Worm (Caenorhabditis elegans) whole organism, L4 larva: ENCODE measurements around the gene R05H5.4.
A peak's percentile ranks its signal among the peaks of the same experiment; 100 is the strongest.

Experiments used
- D1046.2 ChIP-seq: fragments of 200-800 bp; sonication (Bioruptor generic); IDR thresholded peaks from 2 replicates; pipeline ENCODE4 v1.3.6; 2022; ENCODE audit warnings: missing genetic modification characterization, missing compliant biosample characterization
- F26F4.8 ChIP-seq: fragments of 200-800 bp; sonication (Bioruptor generic); conservative IDR thresholded peaks from 2 replicates; pipeline ENCODE4 v1.3.6; 2022; ENCODE audit warnings: missing genetic modification characterization, missing compliant biosample characterization
- F49E8.2 ChIP-seq: sonication (generic microtip); optimal IDR thresholded peaks from 2 replicates; lab custom pipeline; 2016; ENCODE audit warnings: missing compliant biosample characterization, mild to moderate bottlenecking, missing genetic modification characterization, borderline replicate concordance
- Y105C5A.15 ChIP-seq: fragments of 200-800 bp; sonication (Bioruptor generic); IDR thresholded peaks from 2 replicates; pipeline ENCODE4 v1.3.6; 2022; ENCODE audit warnings: missing genetic modification characterization, missing compliant biosample characterization
- ZK337.2 ChIP-seq: fragments of 200-800 bp; sonication (Bioruptor generic); IDR thresholded peaks from 2 replicates; pipeline ENCODE4 v1.3.6; 2022; ENCODE audit warnings: missing genetic modification reagents, missing genetic modification characterization, missing compliant biosample characterization
- aha-1 ChIP-seq: fragments of 150-350 bp; peaks from one replicate; lab custom pipeline; 2014; ENCODE audit warnings: missing biosample characterization, missing genetic modification characterization
- attf-4 ChIP-seq: sonication (generic microtip); optimal IDR thresholded peaks from 3 replicates; lab custom pipeline; 2017; ENCODE audit warnings: missing biosample characterization, missing genetic modification characterization
- ceh-44 ChIP-seq: fragments of 200-800 bp; sonication (Bioruptor generic); IDR thresholded peaks from 2 replicates; pipeline ENCODE4 v1.3.6; 2022; ENCODE audit warnings: missing genetic modification reagents, missing genetic modification characterization, missing compliant biosample characterization
- ceh-62 ChIP-seq: sonication (generic microtip); optimal IDR thresholded peaks from 2 replicates; lab custom pipeline; 2017; ENCODE audit warnings: missing biosample characterization, missing genetic modification characterization
- ceh-82 ChIP-seq: sonication (generic microtip); optimal IDR thresholded peaks from 2 replicates; lab custom pipeline; 2017; ENCODE audit warnings: missing biosample characterization, missing genetic modification characterization
- cey-2 ChIP-seq: sonication (generic microtip); optimal IDR thresholded peaks from 3 replicates; lab custom pipeline; 2017; ENCODE audit warnings: missing genetic modification characterization, mild to moderate bottlenecking, missing compliant biosample characterization, antibody characterized with exemption, borderline replicate concordance; ENCODE audit not compliant: insufficient read depth
- ctbp-1 ChIP-seq: fragments of 200-800 bp; sonication (Bioruptor generic); IDR thresholded peaks from 2 replicates; pipeline ENCODE4 v1.3.6; 2022; ENCODE audit warnings: missing genetic modification reagents, missing genetic modification characterization, missing compliant biosample characterization
- dmd-6 ChIP-seq: fragments of 200-800 bp; sonication (Bioruptor generic); IDR thresholded peaks from 2 replicates; pipeline ENCODE4 v1.3.6; 2022; ENCODE audit warnings: missing genetic modification reagents, missing genetic modification characterization, missing compliant biosample characterization
- dmd-9 ChIP-seq: fragments of 200-800 bp; sonication (Bioruptor generic); IDR thresholded peaks from 2 replicates; pipeline ENCODE4 v1.3.6; 2022; ENCODE audit warnings: missing genetic modification reagents, missing genetic modification characterization, missing compliant biosample characterization
- dpl-1 ChIP-seq: fragments of 150-350 bp; optimal IDR thresholded peaks from 2 replicates; lab custom pipeline; 2014; ENCODE audit warnings: missing biosample characterization, missing genetic modification reagents, missing genetic modification characterization
- egl-43 ChIP-seq: fragments of 200-800 bp; sonication (Bioruptor generic); IDR thresholded peaks from 2 replicates; pipeline ENCODE4 v1.3.6; 2022; ENCODE audit warnings: missing genetic modification reagents, missing genetic modification characterization, missing compliant biosample characterization
- hlh-11 ChIP-seq: fragments of 200-800 bp; sonication (Bioruptor generic); optimal IDR thresholded peaks from 2 replicates; lab custom pipeline; 2018; ENCODE audit warnings: mild to moderate bottlenecking, missing genetic modification characterization, missing compliant biosample characterization
- hlh-30 ChIP-seq: sonication (generic microtip); optimal IDR thresholded peaks from 2 replicates; lab custom pipeline; 2017; ENCODE audit warnings: antibody characterized with exemption, mild to moderate bottlenecking, missing genetic modification characterization, missing compliant biosample characterization; ENCODE audit not compliant: insufficient read depth
- hmg-1.1 ChIP-seq: fragments of 200-800 bp; sonication (Bioruptor generic); IDR thresholded peaks from 2 replicates; pipeline ENCODE4 v1.3.6; 2022; ENCODE audit warnings: missing genetic modification reagents, missing genetic modification characterization, missing compliant biosample characterization
- madf-5 ChIP-seq, 2 experiments: fragments of 200-800 bp; sonication (Bioruptor generic); IDR thresholded peaks; 2 replicates each; pipeline ENCODE4 v1.3.6; 2022; ENCODE audit warnings: missing compliant biosample characterization in 2 of 2, missing genetic modification characterization in 2 of 2
- madf-9 ChIP-seq: fragments of 200-800 bp; sonication (Bioruptor generic); conservative IDR thresholded peaks from 2 replicates; pipeline ENCODE4 v1.3.6; 2022; ENCODE audit warnings: missing genetic modification reagents, missing genetic modification characterization, missing compliant biosample characterization
- mdl-1 ChIP-seq, 2 experiments: fragments of 150-350 bp in 1 of 2; sonication (generic microtip) in 1 of 2; optimal IDR thresholded peaks; 2 replicates each; lab custom pipeline; 2014 to 2017; ENCODE audit warnings: missing biosample characterization in 2 of 2, missing genetic modification characterization in 2 of 2
- mep-1 ChIP-seq: fragments of 150-350 bp; sonication (generic microtip); optimal IDR thresholded peaks from 3 replicates; lab custom pipeline; 2014; ENCODE audit warnings: missing biosample characterization, missing genetic modification characterization
- mxl-2 ChIP-seq: fragments of 200-800 bp; sonication (Bioruptor generic); conservative IDR thresholded peaks from 2 replicates; pipeline ENCODE4 v1.3.6; 2022; ENCODE audit warnings: missing genetic modification reagents, missing genetic modification characterization, missing compliant biosample characterization
- nhr-10 ChIP-seq: fragments of 150-350 bp; optimal IDR thresholded peaks from 2 replicates; lab custom pipeline; 2014; ENCODE audit warnings: missing biosample characterization, missing genetic modification characterization
- nhr-102 ChIP-seq: sonication (generic microtip); optimal IDR thresholded peaks from 2 replicates; lab custom pipeline; 2016; ENCODE audit warnings: mild to moderate bottlenecking, missing genetic modification characterization, moderate library complexity, missing compliant biosample characterization
- nhr-11 ChIP-seq: fragments of 150-350 bp; optimal IDR thresholded peaks from 2 replicates; lab custom pipeline; 2014; ENCODE audit warnings: missing biosample characterization, missing genetic modification characterization
- nhr-111 ChIP-seq: fragments of 200-800 bp; sonication (Bioruptor generic); optimal IDR thresholded peaks from 2 replicates; lab custom pipeline; 2018; ENCODE audit warnings: mild to moderate bottlenecking, missing genetic modification characterization, missing compliant biosample characterization
- nhr-48 ChIP-seq: sonication (generic microtip); optimal IDR thresholded peaks from 2 replicates; lab custom pipeline; 2016; ENCODE audit warnings: mild to moderate bottlenecking, missing genetic modification characterization, missing compliant biosample characterization
- nhr-76 ChIP-seq: fragments of 150-350 bp; optimal IDR thresholded peaks from 2 replicates; lab custom pipeline; 2014; ENCODE audit warnings: missing biosample characterization, missing genetic modification characterization
- pha-4 ChIP-seq, 2 experiments: fragments of 150-350 bp in 1 of 2; fragments of 200-800 bp in 1 of 2; sonication (Bioruptor generic) in 1 of 2; IDR thresholded peaks in 1 of 2; optimal IDR thresholded peaks in 1 of 2; 2 replicates each; pipeline versions ENCODE4 v1.3.6 to Lab custom; 2014 to 2022; ENCODE audit warnings: missing genetic modification characterization in 2 of 2, missing genetic modification reagents in 2 of 2, missing biosample characterization in 1 of 2, missing compliant biosample characterization in 1 of 2
- php-3 ChIP-seq: fragments of 200-800 bp; sonication (Bioruptor generic); IDR thresholded peaks from 2 replicates; pipeline ENCODE4 v1.3.6; 2022; ENCODE audit warnings: missing genetic modification reagents, missing genetic modification characterization, missing compliant biosample characterization
- set-16 ChIP-seq: fragments of 200-800 bp; sonication (Bioruptor generic); IDR thresholded peaks from 2 replicates; pipeline ENCODE4 v1.3.6; 2022; ENCODE audit warnings: missing genetic modification reagents, missing genetic modification characterization, missing compliant biosample characterization
- snpc-1.2 ChIP-seq: fragments of 200-800 bp; sonication (Bioruptor generic); IDR thresholded peaks from 2 replicates; pipeline ENCODE4 v1.3.6; 2022; ENCODE audit warnings: missing genetic modification reagents, missing genetic modification characterization, missing compliant biosample characterization
- spr-1 ChIP-seq: sonication (generic microtip); optimal IDR thresholded peaks from 2 replicates; lab custom pipeline; 2016; ENCODE audit warnings: mild to moderate bottlenecking, missing genetic modification characterization, missing compliant biosample characterization
- tag-97 ChIP-seq: fragments of 200-800 bp; sonication (Bioruptor generic); IDR thresholded peaks from 2 replicates; pipeline ENCODE4 v1.3.6; 2022; ENCODE audit warnings: missing genetic modification characterization, missing compliant biosample characterization
- tra-1 ChIP-seq: fragments of 200-800 bp; sonication (Bioruptor generic); IDR thresholded peaks from 2 replicates; pipeline ENCODE4 v1.3.6; 2022; ENCODE audit warnings: missing genetic modification reagents, missing genetic modification characterization, missing compliant biosample characterization
- unc-130 ChIP-seq: sonication (generic microtip); optimal IDR thresholded peaks from 2 replicates; lab custom pipeline; 2016; ENCODE audit warnings: missing genetic modification reagents, missing genetic modification characterization, missing compliant biosample characterization
- zag-1 ChIP-seq: fragments of 150-350 bp; optimal IDR thresholded peaks from 2 replicates; lab custom pipeline; 2014; ENCODE audit warnings: missing biosample characterization, missing genetic modification characterization
- zfp-2 ChIP-seq: sonication (generic microtip); optimal IDR thresholded peaks from 2 replicates; lab custom pipeline; 2016; ENCODE audit warnings: mild to moderate bottlenecking, missing genetic modification characterization, missing compliant biosample characterization

Gene R05H5.4

DNA sequence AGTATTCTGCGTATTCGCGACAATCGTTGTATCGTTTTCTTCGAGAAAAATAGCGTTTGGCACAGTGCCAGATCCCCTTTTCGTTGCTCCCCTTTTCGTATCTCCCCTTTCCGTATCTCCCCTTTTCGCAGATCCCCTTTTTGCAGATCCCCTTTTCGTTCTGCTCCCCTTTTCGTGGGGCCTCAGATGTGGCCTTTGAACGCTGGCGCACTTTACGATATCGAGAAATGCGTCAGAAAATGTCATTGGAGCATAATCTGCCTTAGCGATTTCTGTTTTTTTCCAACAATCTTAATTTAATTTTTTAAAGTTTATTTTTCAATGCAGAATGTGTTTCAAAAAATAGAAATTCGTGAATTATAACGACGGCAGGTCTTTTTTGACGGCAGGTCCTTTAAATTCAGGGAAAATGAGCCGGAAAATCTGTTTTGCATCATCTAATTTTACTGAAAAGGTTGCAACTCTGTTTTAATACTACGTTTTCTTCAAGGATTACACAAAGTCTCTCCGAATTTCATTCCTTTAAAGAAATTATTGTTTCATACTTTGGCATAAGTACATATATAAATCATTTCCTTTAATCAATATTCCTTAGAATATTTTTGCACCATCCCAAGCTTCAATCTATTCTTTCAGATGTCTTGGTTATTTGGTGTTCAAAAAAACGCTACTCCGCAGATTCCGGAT, 48.7 kb upstream of the R05H5.4 start, which contains the start of gene atad-3 (continued):
- TF ChIP-seq tag-97 (GFP tag; lab: Robert Waterston, UW) (0 out of 2 replicates have a peak, but pooled peaks have one; percentile 66), mep-1 (tag; lab: Kevin White, UChicago) (peak; percentile 92), ceh-82 (tag; lab: Kevin White, UChicago) (no peak), nhr-102 (peak; percentile 65), php-3 (GFP tag; lab: Robert Waterston, UW) (peak; percentile 82), D1046.2 (peak; percentile 97), snpc-1.2 (GFP tag; lab: Robert Waterston, UW) (peak; percentile 85), nhr-48 (tag; lab: Kevin White, UChicago) (peak; percentile 46), pha-4 (GFP tag; IDR thresholded peaks at IDR 0.05; lab: Robert Waterston, UW) (peak; percentile 90), pha-4 (tag; optimal IDR thresholded peaks at IDR 0.05; lab: Kevin White, UChicago) (peak; percentile 54), ceh-44 (GFP tag; lab: Robert Waterston, UW) (peak; percentile 98), F49E8.2 (tag; lab: Kevin White, UChicago) (peak; percentile 7), hmg-1.1 (GFP tag; lab: Robert Waterston, UW) (peak; percentile 98), Y105C5A.15 (peak; percentile 59; the same call in 1 of the 2 replicates), set-16 (peak; percentile 58), nhr-10 (tag; lab: Kevin White, UChicago) (peak; percentile 25), zag-1 (tag; lab: Kevin White, UChicago) (no peak), aha-1 (tag; lab: Kevin White, UChicago) (peak; percentile 90), F26F4.8 (no peak), mxl-2 (GFP tag; lab: Robert Waterston, UW) (peak; percentile 82), attf-4 (tag; lab: Kevin White, UChicago) (no peak), dmd-6 (GFP tag; lab: Robert Waterston, UW) (peak; percentile 97), madf-9 (GFP tag; lab: Robert Waterston, UW) (peak; percentile 93), hlh-11 (peak; percentile 79), ctbp-1 (GFP tag; lab: Robert Waterston, UW) (peak; percentile 94), dpl-1 (GFP tag; lab: Kevin White, UChicago) (peak; percentile 76), mdl-1 (tag; optimal IDR thresholded peaks at IDR 0.05; lab: Kevin White, UChicago) (peak in 1 of 2 experiments; percentile 48), nhr-76 (tag; lab: Kevin White, UChicago) (no peak), cey-2 (no peak), madf-5 (GFP tag; IDR thresholded peaks at IDR 0.05; lab: Robert Waterston, UW) (peak; percentile 91 to 96; a peak in 3 of 4 replicates), spr-1 (peak; percentile 74), tra-1 (GFP tag; lab: Robert Waterston, UW) (peak; percentile 97), ceh-62 (tag; lab: Kevin White, UChicago) (no peak), nhr-11 (tag; lab: Kevin White, UChicago) (peak; percentile 96), ZK337.2 (GFP tag; lab: Robert Waterston, UW) (peak; percentile 98), hlh-30 (tag; lab: Kevin White, UChicago) (peak; percentile 60), dmd-9 (peak; percentile 97), unc-130 (peak; percentile 77), zfp-2 (tag; lab: Kevin White, UChicago) (peak; percentile 41), egl-43 (GFP tag; lab: Robert Waterston, UW) (peak; percentile 95), nhr-111 (GFP tag; lab: Kevin White, UChicago) (no peak)
